Fruit fly (Drosophila melanogaster): ENCODE data around the gene CG3164.

The CG3164 gene

dm6 chr2L:72752-73435 is 57.7 kb downstream of the CG3164 start (continued):
- TF ChIP-seq CG4424 (GFP tag; optimal IDR thresholded peaks at IDR 0.05) (peak; percentile 16), CG15514 (GFP tag; optimal IDR thresholded peaks at IDR 0.05) (peak; percentile 75), ham (GFP tag; IDR thresholded peaks at IDR 0.05) (no peak), Xbp1 (GFP tag; optimal IDR thresholded peaks at IDR 0.05) (peak; percentile 58), CG7928 (GFP tag; optimal IDR thresholded peaks at IDR 0.05) (no peak), CG7372 (GFP tag; IDR thresholded peaks at IDR 0.05) (peak; percentile 22; the same call in 1 of the 2 replicates), ato (GFP tag; IDR thresholded peaks at IDR 0.05; ENCODE audit: partially characterized antibody) (peak; percentile 36), CG4854 (GFP tag; optimal IDR thresholded peaks at IDR 0.05) (peak; percentile 30), fd96Cb (tag; optimal IDR thresholded peaks at IDR 0.05) (no peak), bigmax (GFP tag; optimal IDR thresholded peaks at IDR 0.05) (no peak), fru (optimal IDR thresholded peaks at IDR 0.05) (no peak), rib (GFP tag; IDR thresholded peaks at IDR 0.05) (no peak), vvl (GFP tag; IDR thresholded peaks at IDR 0.05) (peak; percentile 88), dmrt11E (tag; optimal IDR thresholded peaks at IDR 0.05) (no peak), TFAM (GFP tag; optimal IDR thresholded peaks at IDR 0.05) (no peak), ken (GFP tag; IDR thresholded peaks at IDR 0.05) (no peak), tx (GFP tag; optimal IDR thresholded peaks at IDR 0.05) (peak; percentile 5), hb (GFP tag; IDR thresholded peaks at IDR 0.05; ENCODE audit: partially characterized antibody) (no peak), tin (GFP tag; optimal IDR thresholded peaks at IDR 0.05) (peak; percentile 40), CG9876 (GFP tag; optimal IDR thresholded peaks at IDR 0.05) (peak; percentile 55), CG13287 (GFP tag; IDR thresholded peaks at IDR 0.05; ENCODE audit: partially characterized antibody) (peak; percentile 81), Chrac-16 (GFP tag; optimal IDR thresholded peaks at IDR 0.05) (peak; percentile 35), CoRest (tag; optimal IDR thresholded peaks at IDR 0.05) (peak; percentile 8), CG2116 (GFP tag; optimal IDR thresholded peaks at IDR 0.05) (peak; percentile 57), cato (GFP tag; optimal IDR thresholded peaks at IDR 0.05; ENCODE audit: borderline replicate concordance) (no peak), CG6254 (GFP tag; optimal IDR thresholded peaks at IDR 0.05) (no peak), ttk (GFP tag; IDR thresholded peaks at IDR 0.05) (peak; percentile 29; the same call in 1 of the 2 replicates), bab2 (GFP tag; optimal IDR thresholded peaks at IDR 0.05) (peak; percentile 42), HmgZ (tag; optimal IDR thresholded peaks at IDR 0.05) (peak; percentile 70), dimm (GFP tag; IDR thresholded peaks at IDR 0.05) (no peak), CG3065 (GFP tag; optimal IDR thresholded peaks at IDR 0.05) (no peak), CG6765 (GFP tag; optimal IDR thresholded peaks at IDR 0.05) (no peak), salm (tag; optimal IDR thresholded peaks at IDR 0.05) (no peak), Hmr (GFP tag; optimal IDR thresholded peaks at IDR 0.05) (peak; percentile 70), emc (GFP tag; optimal IDR thresholded peaks at IDR 0.05) (no peak), D (optimal IDR thresholded peaks at IDR 0.05) (no peak), D (GFP tag; optimal IDR thresholded peaks at IDR 0.05) (no peak), lmd (GFP tag; IDR thresholded peaks at IDR 0.05) (peak; percentile 25; the same call in 1 of the 2 replicates), CG10431 (GFP tag; optimal IDR thresholded peaks at IDR 0.05) (no peak), CG43689 (GFP tag; IDR thresholded peaks at IDR 0.05) (no peak), CG18262 (tag; optimal IDR thresholded peaks at IDR 0.05) (no peak), HLH3B (GFP tag; IDR thresholded peaks at IDR 0.05) (peak; percentile 53; the same call in 1 of the 2 replicates), unpg (GFP tag; optimal IDR thresholded peaks at IDR 0.05) (peak; percentile 49), ranshi (GFP tag; IDR thresholded peaks at IDR 0.05) (0 out of 2 replicates have a peak, but pooled peaks have one; percentile 44), C15 (GFP tag; IDR thresholded peaks at IDR 0.05) (no peak), z (GFP tag; IDR thresholded peaks at IDR 0.05) (no peak), Eip74EF (GFP tag; optimal IDR thresholded peaks at IDR 0.05) (no peak), CG17612 (GFP tag; IDR thresholded peaks at IDR 0.05) (no peak), gro (GFP tag; optimal IDR thresholded peaks at IDR 0.05) (peak; percentile 66), wdn (GFP tag; IDR thresholded peaks at IDR 0.05) (no peak), CG3838 (GFP tag; optimal IDR thresholded peaks at IDR 0.05) (no peak)

Data from whole organism, embryonic.